Worm (Caenorhabditis elegans): Measurements from ENCODE around the gene cept-2.

The cept-2 gene

DNA sequence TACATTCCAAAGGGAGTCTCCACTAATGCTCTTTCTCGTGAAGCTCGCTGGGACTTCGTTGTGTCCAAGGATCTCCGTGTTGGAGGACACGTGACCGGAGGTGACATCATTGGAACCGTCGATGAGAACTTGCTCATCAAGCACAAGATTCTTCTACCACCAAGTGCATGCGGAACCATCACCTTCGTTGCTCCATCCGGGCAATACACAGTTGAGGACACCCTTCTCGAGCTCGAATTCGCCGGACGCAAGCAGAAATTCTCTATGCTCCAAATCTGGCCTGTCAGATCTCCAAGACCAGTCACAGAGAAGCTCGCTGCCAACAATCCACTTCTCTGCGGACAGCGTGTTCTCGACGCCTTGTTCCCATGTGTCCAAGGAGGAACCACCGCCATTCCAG is 4.5 kb downstream of the cept-2 start:
- TF ChIP-seq snpc-3.4 (tag; optimal IDR thresholded peaks at IDR 0.05) (no peak), zfh-2 (GFP tag; conservative IDR thresholded peaks at IDR 0.05) (peak; percentile 49; the same call in 1 of the 2 replicates), K11D2.4 (GFP tag; IDR thresholded peaks at IDR 0.05) (0 out of 2 replicates have a peak, but pooled peaks have one; percentile 21), nfyb-1 (GFP tag; IDR thresholded peaks at IDR 0.05) (0 out of 2 replicates have a peak, but pooled peaks have one; percentile 23), dox-1 (GFP tag; IDR thresholded peaks at IDR 0.05) (0 out of 2 replicates have a peak, but pooled peaks have one; percentile 11), lin-26 (GFP tag; IDR thresholded peaks at IDR 0.05) (0 out of 2 replicates have a peak, but pooled peaks have one; percentile 9), egl-18 (GFP tag; IDR thresholded peaks at IDR 0.05) (0 out of 2 replicates have a peak, but pooled peaks have one; percentile 13), madf-3 (GFP tag; IDR thresholded peaks at IDR 0.05) (peak; percentile 27; the same call in 1 of the 2 replicates), let-607 (tag; optimal IDR thresholded peaks at IDR 0.05) (peak in 1 of 2 experiments; percentile 9), egl-44 (GFP tag; IDR thresholded peaks at IDR 0.05) (no peak), C17E4.6 (GFP tag; IDR thresholded peaks at IDR 0.05) (no peak), dpff-1 (tag; optimal IDR thresholded peaks at IDR 0.05) (peak; percentile 27)

DNA sequence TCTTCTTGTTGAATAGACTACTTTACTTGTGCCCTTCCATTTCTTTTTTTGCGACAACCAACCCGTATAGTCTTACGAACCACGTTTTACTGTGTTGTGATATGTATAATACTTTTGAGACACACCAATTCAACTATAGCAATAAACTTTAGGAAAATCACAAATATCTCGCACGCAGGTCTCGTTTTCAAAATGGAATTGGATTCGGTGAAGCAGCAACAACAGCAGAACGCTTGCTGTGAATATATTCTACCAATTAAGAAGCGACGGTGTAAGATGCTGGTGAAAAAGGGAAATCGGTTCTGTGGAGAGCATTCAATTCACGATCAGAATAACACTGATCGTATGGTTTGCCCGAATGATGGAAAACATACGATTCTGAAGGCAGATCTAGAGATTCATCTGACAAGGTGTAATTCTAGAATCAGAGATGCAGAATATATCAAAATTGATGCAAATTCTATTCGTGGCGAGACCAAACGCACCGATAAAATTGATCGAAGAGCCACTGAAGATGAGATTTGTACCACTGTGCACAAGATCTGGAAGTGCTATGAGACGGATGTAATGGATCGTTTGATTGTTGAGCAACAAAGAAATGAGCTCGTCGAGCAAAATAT is 6.8 kb downstream of the cept-2 start, which contains the start of gene Y49A3A.3:
Gene Y49A3A.3, plus strand, starts transcription at position 153 of the 620 bp plus-strand sequence.
- no peak for TF ChIP-seq zfh-2 (GFP tag; conservative IDR thresholded peaks at IDR 0.05)
- TF ChIP-seq akir-1 (GFP tag; optimal IDR thresholded peaks at IDR 0.05): peak; percentile 13
- no peak for TF ChIP-seq bed-1 (GFP tag; IDR thresholded peaks at IDR 0.05)
- TF ChIP-seq tbx-9 (tag; optimal IDR thresholded peaks at IDR 0.05; ENCODE audit: borderline replicate concordance): no peak
- peak; percentile 33 for TF ChIP-seq die-1 (tag; optimal IDR thresholded peaks at IDR 0.05)
- TF ChIP-seq madf-3 (GFP tag; IDR thresholded peaks at IDR 0.05): 0 out of 2 replicates have a peak, but pooled peaks have one; percentile 25
- no peak for TF ChIP-seq ccch-3 (GFP tag; optimal IDR thresholded peaks at IDR 0.05)
- TF ChIP-seq F49E8.2 (tag; optimal IDR thresholded peaks at IDR 0.05; ENCODE audit: insufficient read depth): no peak
- TF ChIP-seq atf-7 (tag; optimal IDR thresholded peaks at IDR 0.05): peak; percentile 84
- TF ChIP-seq lsy-27 (tag; optimal IDR thresholded peaks at IDR 0.05; ENCODE audit: borderline replicate concordance, insufficient read depth): no peak
- no peak for TF ChIP-seq hlh-12 (tag; optimal IDR thresholded peaks at IDR 0.05)
- no peak for TF ChIP-seq ceh-91 (GFP tag; IDR thresholded peaks at IDR 0.05)
- no peak for TF ChIP-seq madf-8 (GFP tag; conservative IDR thresholded peaks at IDR 0.05)
- peak; percentile 78 for TF ChIP-seq nfyb-1 (GFP tag; IDR thresholded peaks at IDR 0.05)
- no peak for TF ChIP-seq pha-4 (tag; optimal IDR thresholded peaks at IDR 0.05)
- peak; percentile 72 for TF ChIP-seq ztf-26 (tag; optimal IDR thresholded peaks at IDR 0.05)
- no peak for TF ChIP-seq egrh-3 (GFP tag; IDR thresholded peaks at IDR 0.05)
- TF ChIP-seq lag-1 (GFP tag; IDR thresholded peaks at IDR 0.05): no peak
- peak; percentile 36 for TF ChIP-seq nhr-90 (tag; optimal IDR thresholded peaks at IDR 0.05)
- no peak for TF ChIP-seq rpc-1 (optimal IDR thresholded peaks at IDR 0.05)
- no peak for TF ChIP-seq rpc-1 (tag; optimal IDR thresholded peaks at IDR 0.05)
- no peak for TF ChIP-seq rcor-1 (GFP tag; IDR thresholded peaks at IDR 0.05)
- TF ChIP-seq pbrm-1 (GFP tag; IDR thresholded peaks at IDR 0.05): peak; percentile 76
- TF ChIP-seq hlh-26 (GFP tag; conservative IDR thresholded peaks at IDR 0.05): no peak
- no peak for TF ChIP-seq him-1 (tag; optimal IDR thresholded peaks at IDR 0.05)
- 0 out of 2 replicates have a peak, but pooled peaks have one; percentile 60 for TF ChIP-seq cebp-2 (GFP tag; IDR thresholded peaks at IDR 0.05)
- TF ChIP-seq ekl-4 (GFP tag; IDR thresholded peaks at IDR 0.05): peak; percentile 90
- TF ChIP-seq egl-44 (GFP tag; IDR thresholded peaks at IDR 0.05): no peak
- peak; percentile 24 for TF ChIP-seq gei-17 (GFP tag; optimal IDR thresholded peaks at IDR 0.05)
- TF ChIP-seq ceh-79 (tag; optimal IDR thresholded peaks at IDR 0.05): peak; percentile 89
- TF ChIP-seq ztf-28 (GFP tag; IDR thresholded peaks at IDR 0.05): no peak
- TF ChIP-seq xnd-1 (tag; optimal IDR thresholded peaks at IDR 0.05): no peak
- peak; percentile 88 for TF ChIP-seq nhr-27 (tag; optimal IDR thresholded peaks at IDR 0.05)
- TF ChIP-seq sea-2 (GFP tag; IDR thresholded peaks at IDR 0.05): no peak
- peak; percentile 82 for TF ChIP-seq lin-40 (tag; optimal IDR thresholded peaks at IDR 0.05)
- TF ChIP-seq hsf-1 (GFP tag; IDR thresholded peaks at IDR 0.05): peak; percentile 17; the same call in 1 of the 2 replicates
- no peak for TF ChIP-seq sptf-2 (GFP tag; optimal IDR thresholded peaks at IDR 0.05)
- TF ChIP-seq B0035.1 (tag; optimal IDR thresholded peaks at IDR 0.05): peak; percentile 65
